Worm (Caenorhabditis elegans): ENCODE measurements around the gene M04C3.2.

DNA sequence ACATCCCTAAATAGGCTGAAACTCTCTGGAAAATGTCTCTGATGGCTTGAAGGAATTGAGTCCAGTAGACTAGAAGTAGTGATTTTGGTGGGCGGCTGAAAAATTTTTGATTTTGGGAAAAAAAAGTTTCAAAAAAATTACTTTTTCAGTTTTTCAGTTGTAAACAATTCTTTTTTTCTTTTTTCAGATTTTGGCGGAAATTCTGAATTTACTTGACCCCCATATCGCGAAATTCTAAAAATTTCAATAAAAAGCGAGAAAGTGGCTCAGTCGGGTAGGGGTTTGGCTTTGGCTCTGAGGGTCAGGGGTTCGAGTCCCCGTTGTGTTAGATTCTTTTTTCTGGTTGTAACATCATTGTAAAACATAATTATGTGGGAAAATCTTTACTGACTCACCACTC, 17.7 kb downstream of the M04C3.2 start, which contains the start of gene srw-85:
- TF ChIP-seq Y56A3A.18 (GFP tag; IDR thresholded peaks at IDR 0.05) (no peak), zim-3 (tag; optimal IDR thresholded peaks at IDR 0.05) (no peak), nhr-179 (tag; optimal IDR thresholded peaks at IDR 0.05) (no peak), ccch-3 (GFP tag; optimal IDR thresholded peaks at IDR 0.05) (no peak), F22D6.2 (tag; optimal IDR thresholded peaks at IDR 0.05) (no peak), unc-62 (GFP tag; optimal IDR thresholded peaks at IDR 0.05) (no peak), mes-4 (tag; optimal IDR thresholded peaks at IDR 0.05) (no peak), ama-1 (optimal IDR thresholded peaks at IDR 0.05) (no peak), ama-1 (GFP tag; optimal IDR thresholded peaks at IDR 0.05) (no peak), egl-44 (GFP tag; IDR thresholded peaks at IDR 0.05) (no peak), nfya-1 (tag; optimal IDR thresholded peaks at IDR 0.05; ENCODE audit: borderline replicate concordance, insufficient read depth) (no peak), snpc-4 (GFP tag; optimal IDR thresholded peaks at IDR 0.05) (no peak), snpc-4 (tag; optimal IDR thresholded peaks at IDR 0.05) (no peak)

Data from whole organism, young adult.